1 worm cellular context compared by ENCODE assay signal in the genomic region with DNA sequence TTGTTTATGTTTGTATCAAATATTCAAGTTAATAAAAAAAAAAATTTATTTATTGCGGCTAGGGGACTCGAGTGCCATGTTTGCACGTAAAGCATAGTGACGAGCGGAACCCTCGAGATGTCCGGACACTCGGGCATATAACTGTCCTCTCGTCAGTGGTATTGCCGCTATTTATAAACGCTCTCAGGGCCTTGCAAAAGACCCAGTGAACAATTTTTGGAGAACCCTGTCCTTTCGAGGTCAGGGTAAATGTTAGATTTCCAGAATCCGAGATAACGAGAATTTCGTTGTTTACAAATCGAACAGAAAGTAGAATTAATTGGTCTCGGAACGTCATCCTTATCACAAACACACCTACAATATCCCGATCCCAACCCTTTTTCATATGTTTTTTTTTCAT.
TF ChIP-seq lines count a peak whose summit lies in the region.

Gene D1086.3, plus strand, starts transcription at position 390 of the 400 bp plus-strand sequence.

TF ChIP-seq in whole organism, L1 larva, 84 proteins besides CTCF, POLR2A, EP300 and RAD21 (continued from another document):
- TF ChIP-seq aha-1 (tag; optimal IDR thresholded peaks at IDR 0.05; lab: Kevin White, UChicago) (no peak), C34B4.2 (tag; optimal IDR thresholded peaks at IDR 0.05; lab: Kevin White, UChicago) (no peak), nhr-19 (GFP tag; conservative IDR thresholded peaks at IDR 0.05; lab: Robert Waterston, UW) (peak; percentile 80)
TF ChIP-seq in whole organism, L1 larva: peak in this region for 23.
